Worm (Caenorhabditis elegans): ENCODE results near the gene unc-17.

unc-17 gene

ce11 chrIV:3613022-3613605, 11.4 kb downstream of the unc-17 start, which contains the start of gene ltah-1.2 (continued):
- TF ChIP-seq bed-2 (GFP tag; IDR thresholded peaks at IDR 0.05) (no peak), attf-3 (GFP tag; conservative IDR thresholded peaks at IDR 0.05) (no peak), dox-1 (GFP tag; IDR thresholded peaks at IDR 0.05) (peak; percentile 67; the same call in 1 of the 2 replicates), nfya-1 (tag; optimal IDR thresholded peaks at IDR 0.05; ENCODE audit: borderline replicate concordance, insufficient read depth) (no peak), lin-35 (GFP tag; optimal IDR thresholded peaks at IDR 0.05) (no peak), akir-1 (GFP tag; optimal IDR thresholded peaks at IDR 0.05) (no peak), madf-10 (tag; optimal IDR thresholded peaks at IDR 0.05) (peak; percentile 13), F52B5.7 (tag; optimal IDR thresholded peaks at IDR 0.05) (no peak), ama-1 (optimal IDR thresholded peaks at IDR 0.05) (no peak), ama-1 (GFP tag; optimal IDR thresholded peaks at IDR 0.05) (no peak), ztf-22 (GFP tag; optimal IDR thresholded peaks at IDR 0.05) (peak; percentile 81), F37B4.10 (GFP tag; IDR thresholded peaks at IDR 0.05) (no peak), madf-3 (GFP tag; IDR thresholded peaks at IDR 0.05) (no peak), ceh-40 (GFP tag; IDR thresholded peaks at IDR 0.05) (no peak), nhr-80 (tag; optimal IDR thresholded peaks at IDR 0.05) (peak; percentile 92), mel-28 (tag; optimal IDR thresholded peaks at IDR 0.05; ENCODE audit: borderline replicate concordance) (no peak), T26A5.8 (tag; optimal IDR thresholded peaks at IDR 0.05) (no peak), ets-4 (GFP tag; optimal IDR thresholded peaks at IDR 0.05) (peak; percentile 88)

DNA sequence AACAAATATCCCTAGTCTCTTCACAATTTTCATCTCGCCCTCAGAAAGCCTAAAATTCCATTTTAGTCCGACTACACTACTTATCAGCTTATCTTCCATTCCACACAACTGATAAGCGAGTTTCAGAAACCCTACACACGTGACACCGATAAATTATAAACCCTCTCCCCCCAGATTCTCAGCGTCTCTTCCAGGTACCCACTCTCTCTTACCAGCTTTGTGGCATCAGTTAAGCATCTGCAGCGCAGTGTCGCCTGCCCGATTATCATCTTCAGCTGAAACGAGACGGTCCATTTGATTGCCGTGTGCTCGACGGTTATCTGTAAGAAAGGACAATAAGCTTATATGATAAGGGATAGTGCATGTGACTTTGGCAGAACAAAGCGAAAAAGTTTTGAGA, 12.7 kb downstream of the unc-17 start:
- TF ChIP-seq ceh-79 (tag; optimal IDR thresholded peaks at IDR 0.05): no peak
- TF ChIP-seq sdz-38 (tag; optimal IDR thresholded peaks at IDR 0.05): no peak
- TF ChIP-seq F10E7.11 (tag; optimal IDR thresholded peaks at IDR 0.05): no peak
- no peak for TF ChIP-seq fkh-3 (tag; optimal IDR thresholded peaks at IDR 0.05)
- TF ChIP-seq lin-26 (GFP tag; IDR thresholded peaks at IDR 0.05): no peak
- no peak for TF ChIP-seq mes-4 (tag; optimal IDR thresholded peaks at IDR 0.05)
- TF ChIP-seq nhr-90 (tag; optimal IDR thresholded peaks at IDR 0.05): peak; percentile 76
- no peak for TF ChIP-seq zfh-2 (GFP tag; conservative IDR thresholded peaks at IDR 0.05)
- TF ChIP-seq somi-1 (GFP tag; optimal IDR thresholded peaks at IDR 0.05): no peak
- TF ChIP-seq attf-6 (GFP tag; IDR thresholded peaks at IDR 0.05): no peak
- TF ChIP-seq Y79H2A.3 (GFP tag; conservative IDR thresholded peaks at IDR 0.05): no peak
- 0 out of 2 replicates have a peak, but pooled peaks have one; percentile 12 for TF ChIP-seq C06A6.2 (GFP tag; conservative IDR thresholded peaks at IDR 0.05)
- TF ChIP-seq repo-1 (tag; optimal IDR thresholded peaks at IDR 0.05): no peak
- TF ChIP-seq pha-4 (tag; optimal IDR thresholded peaks at IDR 0.05): peak; percentile 52
- TF ChIP-seq nhr-80 (tag; optimal IDR thresholded peaks at IDR 0.05): peak; percentile 95
- no peak for TF ChIP-seq attf-3 (GFP tag; conservative IDR thresholded peaks at IDR 0.05)
- peak; percentile 38; the same call in 1 of the 2 replicates for TF ChIP-seq let-526 (GFP tag; IDR thresholded peaks at IDR 0.05)
- no peak for TF ChIP-seq unc-130 (GFP tag; optimal IDR thresholded peaks at IDR 0.05)
- TF ChIP-seq snpc-1.1 (tag; optimal IDR thresholded peaks at IDR 0.05; ENCODE audit: insufficient read depth): no peak
- peak; percentile 74 for TF ChIP-seq nfyb-1 (GFP tag; IDR thresholded peaks at IDR 0.05)
- TF ChIP-seq F49E8.2 (tag; optimal IDR thresholded peaks at IDR 0.05; ENCODE audit: insufficient read depth): no peak
- no peak for TF ChIP-seq him-1 (tag; optimal IDR thresholded peaks at IDR 0.05)
- TF ChIP-seq hmg-1.2 (GFP tag; IDR thresholded peaks at IDR 0.05): peak; percentile 40; the same call in 1 of the 2 replicates
- no peak for TF ChIP-seq madf-8 (GFP tag; conservative IDR thresholded peaks at IDR 0.05)
- TF ChIP-seq cebp-1 (GFP tag; IDR thresholded peaks at IDR 0.05): no peak
- TF ChIP-seq cebp-1 (tag; optimal IDR thresholded peaks at IDR 0.05): peak; percentile 61
- no peak for TF ChIP-seq ztf-25 (GFP tag; IDR thresholded peaks at IDR 0.05)
- peak; percentile 53 for TF ChIP-seq atf-7 (tag; optimal IDR thresholded peaks at IDR 0.05)
- no peak for TF ChIP-seq ceh-91 (GFP tag; IDR thresholded peaks at IDR 0.05)
- TF ChIP-seq cebp-2 (GFP tag; IDR thresholded peaks at IDR 0.05): no peak
- no peak for TF ChIP-seq madf-3 (GFP tag; IDR thresholded peaks at IDR 0.05)
- TF ChIP-seq efl-1 (GFP tag; optimal IDR thresholded peaks at IDR 0.05): no peak
- peak; percentile 95 for TF ChIP-seq ets-4 (GFP tag; optimal IDR thresholded peaks at IDR 0.05)
- TF ChIP-seq D2030.7 (GFP tag; IDR thresholded peaks at IDR 0.05): no peak
